Worm (Caenorhabditis elegans) whole organism, L3 larva: ENCODE data around the gene ntr-2.

Experiments
- R02D3.7 ChIP-seq: fragments of 150-350 bp; optimal IDR thresholded peaks from 2 replicates; lab custom pipeline; 2014; ENCODE audit warnings: missing biosample characterization, missing genetic modification characterization
- ama-1 ChIP-seq: fragments of 150-350 bp; optimal IDR thresholded peaks from 2 replicates; lab custom pipeline; 2018
- daf-12 ChIP-seq: fragments of 150-350 bp; optimal IDR thresholded peaks from 2 replicates; lab custom pipeline; 2014; ENCODE audit warnings: missing biosample characterization, missing genetic modification reagents, missing genetic modification characterization
- elt-1 ChIP-seq: fragments of 150-350 bp; optimal IDR thresholded peaks from 2 replicates; lab custom pipeline; 2014; ENCODE audit warnings: missing biosample characterization, missing genetic modification characterization
- fos-1 ChIP-seq: fragments of 150-350 bp; optimal IDR thresholded peaks from 2 replicates; lab custom pipeline; 2014; ENCODE audit warnings: missing biosample characterization, missing genetic modification characterization
- jun-1 ChIP-seq: fragments of 150-350 bp; optimal IDR thresholded peaks from 2 replicates; lab custom pipeline; 2014; ENCODE audit warnings: missing biosample characterization, missing genetic modification reagents, missing genetic modification characterization
- lin-39 ChIP-seq: fragments of 150-350 bp; optimal IDR thresholded peaks from 2 replicates; lab custom pipeline; 2018; ENCODE audit warnings: missing biosample characterization, missing genetic modification reagents, missing genetic modification characterization
- nhr-25 ChIP-seq: sonication (generic microtip); optimal IDR thresholded peaks from 2 replicates; lab custom pipeline; 2017; ENCODE audit warnings: missing biosample characterization, missing genetic modification characterization
- nhr-77 ChIP-seq: fragments of 150-350 bp; optimal IDR thresholded peaks from 2 replicates; lab custom pipeline; 2014; ENCODE audit warnings: missing biosample characterization, missing genetic modification characterization
- unc-62 ChIP-seq: fragments of 150-350 bp; sonication (generic microtip); optimal IDR thresholded peaks from 4 replicates; lab custom pipeline; 2014; ENCODE audit warnings: missing biosample characterization, missing genetic modification reagents, missing genetic modification characterization

- TF ChIP-seq daf-12 (tag; lab: Kevin White, UChicago) (no peak), R02D3.7 (tag; lab: Kevin White, UChicago) (no peak), unc-62 (GFP tag; lab: Kevin White, UChicago) (no peak), nhr-77 (no peak), nhr-25 (tag; lab: Kevin White, UChicago) (no peak), jun-1 (tag; lab: Kevin White, UChicago) (no peak), fos-1 (tag; lab: Kevin White, UChicago) (no peak), elt-1 (tag; lab: Kevin White, UChicago) (no peak), ama-1 (lab: Kevin White, UChicago) (no peak), lin-39 (tag; lab: Kevin White, UChicago) (no peak)
These were observed 44.3 kb upstream of the ntr-2 start for ce11 chrX:14973085-14973484.
